Worm (Caenorhabditis elegans): ENCODE results near the gene mat-3.

DNA sequence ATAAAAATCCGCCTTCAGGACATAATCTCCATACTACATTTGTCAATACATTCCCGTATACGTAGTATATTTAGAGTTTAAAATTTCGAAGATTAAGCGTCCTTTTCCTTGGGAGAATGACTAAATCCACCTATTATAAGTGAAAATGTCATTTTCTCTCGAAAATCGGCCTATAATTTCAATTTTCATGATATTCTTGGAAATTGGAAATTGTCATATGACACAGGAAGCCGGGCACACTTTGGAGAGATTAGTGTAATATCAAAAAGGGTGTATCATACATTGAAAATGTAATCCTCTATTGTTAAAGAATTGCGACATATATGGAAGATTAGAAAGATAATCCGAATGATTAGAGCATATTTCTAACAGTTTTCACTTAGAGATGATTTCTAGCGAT is 7.5 kb downstream of the mat-3 start:
- no peak for TF ChIP-seq unc-42 (tag; optimal IDR thresholded peaks at IDR 0.05)
- no peak for TF ChIP-seq npax-4 (tag; optimal IDR thresholded peaks at IDR 0.05)
- TF ChIP-seq ets-4 (tag; optimal IDR thresholded peaks at IDR 0.05): no peak
- no peak for TF ChIP-seq unc-3 (GFP tag; conservative IDR thresholded peaks at IDR 0.05)
- TF ChIP-seq unc-3 (tag; optimal IDR thresholded peaks at IDR 0.05): no peak
- TF ChIP-seq fkh-10 (GFP tag; optimal IDR thresholded peaks at IDR 0.05): no peak
- TF ChIP-seq elt-4 (tag; optimal IDR thresholded peaks at IDR 0.05): no peak
- no peak for TF ChIP-seq eyg-1 (tag; optimal IDR thresholded peaks at IDR 0.05)
- TF ChIP-seq ttx-3 (tag; optimal IDR thresholded peaks at IDR 0.05): no peak
- no peak for TF ChIP-seq ceh-19 (GFP tag; optimal IDR thresholded peaks at IDR 0.05)
- no peak for TF ChIP-seq elt-2 (tag; optimal IDR thresholded peaks at IDR 0.05)
- TF ChIP-seq sox-2 (GFP tag; IDR thresholded peaks at IDR 0.05): no peak
- no peak for TF ChIP-seq pha-4 (tag; optimal IDR thresholded peaks at IDR 0.05)

Data from whole organism, late embryonic.